Worm (Caenorhabditis elegans): ENCODE results near the gene mgrn-1.
A peak's percentile ranks its signal among the peaks of the same experiment; 100 is the strongest.

mgrn-1 gene

ce11 chrX:14355034-14355433 lies 43.6 kb upstream of the mgrn-1 start:
- TF ChIP-seq nhr-25 (tag; optimal IDR thresholded peaks at IDR 0.05) (no peak), gmeb-1 (tag; optimal IDR thresholded peaks at IDR 0.05) (no peak), ZK546.5 (tag; optimal IDR thresholded peaks at IDR 0.05) (no peak)

ce11 chrX:14349690-14350168 lies 38.2 kb upstream of the mgrn-1 start, which contains the start of gene wdr-5.2:
wdr-5.2 (plus strand) TSS chrX:14350118.
- TF ChIP-seq unc-55 (GFP tag; optimal IDR thresholded peaks at IDR 0.05): peak; percentile 67
- TF ChIP-seq crh-2 (tag; optimal IDR thresholded peaks at IDR 0.05): peak; percentile 21
- TF ChIP-seq sma-9 (GFP tag; optimal IDR thresholded peaks at IDR 0.05): peak; percentile 4
- no peak for TF ChIP-seq sma-9 (tag; optimal IDR thresholded peaks at IDR 0.05)
- peak; percentile 53 for TF ChIP-seq C34F6.9 (tag; optimal IDR thresholded peaks at IDR 0.05)
- no peak for TF ChIP-seq gmeb-1 (tag; optimal IDR thresholded peaks at IDR 0.05)
- no peak for TF ChIP-seq skn-1 (tag; optimal IDR thresholded peaks at IDR 0.05)
- TF ChIP-seq lin-13 (GFP tag; optimal IDR thresholded peaks at IDR 0.05): peak; percentile 10

ce11 chrX:14347573-14347972 lies 36.1 kb upstream of the mgrn-1 start, which contains the start of gene K04G11.3:
K04G11.3 (minus strand) TSS chrX:14347673.
- no peak for TF ChIP-seq nhr-10 (tag; optimal IDR thresholded peaks at IDR 0.05)
- no peak for TF ChIP-seq crh-2 (tag; optimal IDR thresholded peaks at IDR 0.05)
- no peak for TF ChIP-seq snpc-4 (tag; optimal IDR thresholded peaks at IDR 0.05)
- no peak for TF ChIP-seq sem-4 (tag; optimal IDR thresholded peaks at IDR 0.05)
- TF ChIP-seq sma-9 (GFP tag; optimal IDR thresholded peaks at IDR 0.05): no peak
- TF ChIP-seq sma-9 (tag; optimal IDR thresholded peaks at IDR 0.05): no peak
- no peak for TF ChIP-seq nhr-23 (tag; optimal IDR thresholded peaks at IDR 0.05)
- TF ChIP-seq zag-1 (tag; optimal IDR thresholded peaks at IDR 0.05): no peak
- no peak for TF ChIP-seq lin-13 (GFP tag; optimal IDR thresholded peaks at IDR 0.05)
- no peak for TF ChIP-seq C34F6.9 (tag; optimal IDR thresholded peaks at IDR 0.05)
- no peak for TF ChIP-seq nhr-6 (tag; optimal IDR thresholded peaks at IDR 0.05)
- TF ChIP-seq ZK546.5 (tag; optimal IDR thresholded peaks at IDR 0.05): no peak
- TF ChIP-seq ztf-1 (GFP tag; conservative IDR thresholded peaks at IDR 0.05): no peak
- no peak for TF ChIP-seq unc-62 (GFP tag; optimal IDR thresholded peaks at IDR 0.05)
- no peak for TF ChIP-seq unc-39 (tag; optimal IDR thresholded peaks at IDR 0.05)
- no peak for TF ChIP-seq nhr-11 (tag; optimal IDR thresholded peaks at IDR 0.05)
- TF ChIP-seq elt-3 (tag; optimal IDR thresholded peaks at IDR 0.05): no peak
- TF ChIP-seq ama-1 (optimal IDR thresholded peaks at IDR 0.05): no peak

ce11 chrX:14340381-14340780 lies 28.9 kb upstream of the mgrn-1 start, which contains the start of gene sel-7:
sel-7 (minus strand) TSS chrX:14340481.
- TF ChIP-seq blmp-1 (tag; optimal IDR thresholded peaks at IDR 0.05; ENCODE audit: insufficient read depth): no peak

- TF ChIP-seq ztf-11 (tag; optimal IDR thresholded peaks at IDR 0.05) (no peak), nhr-129 (tag; optimal IDR thresholded peaks at IDR 0.05) (no peak), ZK546.5 (tag; optimal IDR thresholded peaks at IDR 0.05) (no peak), nhr-10 (tag; optimal IDR thresholded peaks at IDR 0.05) (no peak), elt-3 (tag; optimal IDR thresholded peaks at IDR 0.05) (no peak), sem-4 (tag; optimal IDR thresholded peaks at IDR 0.05) (no peak), F13H6.1 (tag; optimal IDR thresholded peaks at IDR 0.05) (no peak), nhr-6 (tag; optimal IDR thresholded peaks at IDR 0.05) (no peak), mdl-1 (tag; optimal IDR thresholded peaks at IDR 0.05) (no peak), C34F6.9 (tag; optimal IDR thresholded peaks at IDR 0.05) (no peak), nhr-12 (tag; optimal IDR thresholded peaks at IDR 0.05) (no peak), sma-9 (GFP tag; optimal IDR thresholded peaks at IDR 0.05) (no peak), sma-9 (tag; optimal IDR thresholded peaks at IDR 0.05) (no peak)
These were observed 28.2 kb upstream of the mgrn-1 start for ce11 chrX:14339723-14340122.

- TF ChIP-seq C34F6.9 (tag; optimal IDR thresholded peaks at IDR 0.05): no peak
- no peak for TF ChIP-seq Y55F3AM.14 (GFP tag; optimal IDR thresholded peaks at IDR 0.05)
- TF ChIP-seq gmeb-1 (tag; optimal IDR thresholded peaks at IDR 0.05): no peak
- no peak for TF ChIP-seq skn-1 (tag; optimal IDR thresholded peaks at IDR 0.05)
- TF ChIP-seq zag-1 (tag; optimal IDR thresholded peaks at IDR 0.05): no peak
- TF ChIP-seq mab-5 (tag; optimal IDR thresholded peaks at IDR 0.05): no peak
- TF ChIP-seq ZK546.5 (tag; optimal IDR thresholded peaks at IDR 0.05): no peak
- no peak for TF ChIP-seq lin-11 (tag; optimal IDR thresholded peaks at IDR 0.05)
- no peak for TF ChIP-seq R02D3.7 (tag; optimal IDR thresholded peaks at IDR 0.05)
- TF ChIP-seq ztf-1 (GFP tag; conservative IDR thresholded peaks at IDR 0.05): no peak
- no peak for TF ChIP-seq elt-3 (tag; optimal IDR thresholded peaks at IDR 0.05)
- no peak for TF ChIP-seq nhr-12 (tag; optimal IDR thresholded peaks at IDR 0.05)
- TF ChIP-seq nhr-23 (tag; optimal IDR thresholded peaks at IDR 0.05): no peak
- no peak for TF ChIP-seq nhr-237 (tag; optimal IDR thresholded peaks at IDR 0.05)
- TF ChIP-seq nhr-11 (tag; optimal IDR thresholded peaks at IDR 0.05): no peak
- TF ChIP-seq sem-4 (tag; optimal IDR thresholded peaks at IDR 0.05): no peak
- TF ChIP-seq aly-2 (tag; optimal IDR thresholded peaks at IDR 0.05): no peak
- TF ChIP-seq mbf-1 (tag; optimal IDR thresholded peaks at IDR 0.05): no peak
- TF ChIP-seq lin-39 (tag; optimal IDR thresholded peaks at IDR 0.05): no peak
These were observed 27.4 kb upstream of the mgrn-1 start for ce11 chrX:14338896-14339295.

Data from whole organism, L2 larva.